Fruit fly (Drosophila melanogaster): ENCODE data around the gene CG34328.
A peak's percentile ranks its signal among the peaks of the same experiment; 100 is the strongest.

Gene CG34328

DNA sequence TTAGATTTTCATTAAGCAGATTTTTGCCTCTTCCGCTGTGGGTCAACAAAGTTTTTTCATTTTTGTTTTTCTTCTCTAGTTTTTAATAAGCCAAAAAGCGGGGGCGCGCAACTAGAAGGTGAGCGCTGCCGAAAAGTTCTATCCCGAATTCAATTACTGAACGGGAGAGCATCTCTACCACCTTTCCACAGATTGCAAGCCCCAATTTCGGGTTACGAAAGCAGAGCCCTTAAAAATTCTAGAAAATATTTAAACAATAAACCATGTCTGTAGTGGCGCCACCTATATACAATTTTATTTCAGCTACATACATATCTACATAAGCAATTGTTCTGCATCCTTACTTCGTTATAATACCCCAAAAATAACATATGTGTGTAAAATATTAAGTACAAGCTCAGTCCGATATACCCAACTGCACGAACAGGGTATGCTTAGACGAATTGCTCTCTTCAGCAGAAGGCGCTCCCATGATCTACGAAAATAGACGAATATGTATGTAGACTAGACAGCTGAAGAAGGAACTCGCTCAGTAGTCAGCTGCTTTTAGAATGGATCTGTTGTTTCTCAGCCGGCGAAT lies 41.4 kb downstream of the CG34328 start, which contains the start of gene CG6106 (continued):
- no peak for TF ChIP-seq Rfx (GFP tag; IDR thresholded peaks at IDR 0.05)
- TF ChIP-seq Blimp-1 (GFP tag; optimal IDR thresholded peaks at IDR 0.05), result peak; percentile 4
- no peak for TF ChIP-seq Chrac-16 (GFP tag; optimal IDR thresholded peaks at IDR 0.05)
- TF ChIP-seq stc (GFP tag; IDR thresholded peaks at IDR 0.05), result no peak
- TF ChIP-seq eve (GFP tag; optimal IDR thresholded peaks at IDR 0.05), result peak in 1 of 2 experiments; percentile 57
- TF ChIP-seq CG10209 (GFP tag; optimal IDR thresholded peaks at IDR 0.05), result no peak
- no peak for TF ChIP-seq gce (GFP tag; IDR thresholded peaks at IDR 0.05)
- no peak for TF ChIP-seq CG2889 (GFP tag; IDR thresholded peaks at IDR 0.05)
- TF ChIP-seq CG12219 (GFP tag; optimal IDR thresholded peaks at IDR 0.05), result no peak
- TF ChIP-seq Sry-β (GFP tag; optimal IDR thresholded peaks at IDR 0.05), result no peak
- no peak for TF ChIP-seq sna (GFP tag; IDR thresholded peaks at IDR 0.05; ENCODE audit: partially characterized antibody)
- TF ChIP-seq fd96Cb (tag; optimal IDR thresholded peaks at IDR 0.05), result no peak
- no peak for TF ChIP-seq CG11723 (GFP tag; optimal IDR thresholded peaks at IDR 0.05)
- TF ChIP-seq usp (GFP tag; optimal IDR thresholded peaks at IDR 0.05), result no peak
- no peak for TF ChIP-seq CG10654 (GFP tag; optimal IDR thresholded peaks at IDR 0.05)
- TF ChIP-seq br (optimal IDR thresholded peaks at IDR 0.05), result no peak
- TF ChIP-seq hkb (optimal IDR thresholded peaks at IDR 0.05), result no peak
- no peak for TF ChIP-seq hkb (GFP tag; IDR thresholded peaks at IDR 0.05)
- no peak for TF ChIP-seq Poxn (GFP tag; IDR thresholded peaks at IDR 0.05)
- TF ChIP-seq ken (GFP tag; IDR thresholded peaks at IDR 0.05), result 0 out of 3 replicates have a peak, but pooled peaks have one; percentile 21
- no peak for TF ChIP-seq CG2875 (GFP tag; optimal IDR thresholded peaks at IDR 0.05)
- no peak for TF ChIP-seq CG15514 (GFP tag; optimal IDR thresholded peaks at IDR 0.05)
- TF ChIP-seq az2 (GFP tag; optimal IDR thresholded peaks at IDR 0.05), result no peak
- no peak for TF ChIP-seq caup (GFP tag; optimal IDR thresholded peaks at IDR 0.05; ENCODE audit: severe bottlenecking)
- TF ChIP-seq chn (GFP tag; optimal IDR thresholded peaks at IDR 0.05), result no peak
- no peak for TF ChIP-seq mirr (GFP tag; optimal IDR thresholded peaks at IDR 0.05)
- TF ChIP-seq CG8359 (GFP tag; optimal IDR thresholded peaks at IDR 0.05; ENCODE audit: borderline replicate concordance), result no peak
- TF ChIP-seq CG9876 (GFP tag; optimal IDR thresholded peaks at IDR 0.05), result no peak
- peak; percentile 13 for TF ChIP-seq Fer3 (tag; optimal IDR thresholded peaks at IDR 0.05)
- no peak for TF ChIP-seq CG10431 (GFP tag; optimal IDR thresholded peaks at IDR 0.05)
- TF ChIP-seq fu2 (GFP tag; optimal IDR thresholded peaks at IDR 0.05), result no peak
- TF ChIP-seq jumu (GFP tag; optimal IDR thresholded peaks at IDR 0.05), result no peak
- TF ChIP-seq CG10462 (GFP tag; optimal IDR thresholded peaks at IDR 0.05), result no peak
- 0 out of 3 replicates have a peak, but pooled peaks have one; percentile 24 for TF ChIP-seq sr (GFP tag; IDR thresholded peaks at IDR 0.05)
- no peak for TF ChIP-seq Atf3 (GFP tag; optimal IDR thresholded peaks at IDR 0.05)
- TF ChIP-seq trh (GFP tag; optimal IDR thresholded peaks at IDR 0.05), result no peak
- TF ChIP-seq gsb (GFP tag; IDR thresholded peaks at IDR 0.05), result no peak
- TF ChIP-seq zen2 (GFP tag; IDR thresholded peaks at IDR 0.05; ENCODE audit: partially characterized antibody), result no peak
- no peak for TF ChIP-seq sens-2 (GFP tag; IDR thresholded peaks at IDR 0.05)
- no peak for TF ChIP-seq PHDP (tag; optimal IDR thresholded peaks at IDR 0.05)
- TF ChIP-seq E2f1 (GFP tag; IDR thresholded peaks at IDR 0.05), result no peak
- TF ChIP-seq CG3163 (GFP tag; optimal IDR thresholded peaks at IDR 0.05), result no peak
- TF ChIP-seq prd (optimal IDR thresholded peaks at IDR 0.05), result no peak
- TF ChIP-seq prd (GFP tag; IDR thresholded peaks at IDR 0.05), result no peak
- TF ChIP-seq ci (GFP tag; IDR thresholded peaks at IDR 0.05), result 0 out of 3 replicates have a peak, but pooled peaks have one; percentile 5
- peak; percentile 44 for TF ChIP-seq Med (GFP tag)
- peak; percentile 26; the same call in 1 of the 2 replicates for TF ChIP-seq sisA (GFP tag; IDR thresholded peaks at IDR 0.05)
- peak; percentile 20 for TF ChIP-seq CG30403 (GFP tag; optimal IDR thresholded peaks at IDR 0.05)
- TF ChIP-seq Sox100B (GFP tag; optimal IDR thresholded peaks at IDR 0.05), result peak; percentile 22
- no peak for TF ChIP-seq MESR4 (GFP tag; optimal IDR thresholded peaks at IDR 0.05)
- peak; percentile 45 for TF ChIP-seq CG7839 (tag; optimal IDR thresholded peaks at IDR 0.05)
- peak; percentile 28 for TF ChIP-seq D19B (GFP tag; optimal IDR thresholded peaks at IDR 0.05)

All from whole organism, embryonic.